Worm (Caenorhabditis elegans): ENCODE data around the gene srh-186.

DNA sequence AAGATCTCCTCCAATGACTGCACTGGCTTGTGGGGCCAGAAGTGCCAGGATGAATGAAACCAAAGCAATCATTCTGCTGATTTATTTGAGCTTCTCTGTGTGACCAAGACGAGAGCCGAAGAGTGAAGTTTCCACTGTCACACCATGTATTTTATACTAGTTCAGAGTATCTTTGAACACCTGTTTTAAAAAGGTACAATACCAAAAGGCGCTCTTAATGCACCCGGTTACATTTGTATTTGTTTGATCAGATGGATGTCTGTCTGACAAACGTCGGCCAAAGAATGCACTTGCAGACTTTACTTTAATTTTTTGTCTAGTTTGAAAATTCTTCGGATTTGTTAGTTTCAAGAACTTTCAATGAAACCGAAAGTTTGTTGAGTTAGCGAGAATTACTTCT is 35.3 kb upstream of the srh-186 start, which contains the start of gene F35E8.10:
- TF ChIP-seq fos-1 (tag; optimal IDR thresholded peaks at IDR 0.05) (no peak), aly-2 (tag; optimal IDR thresholded peaks at IDR 0.05) (no peak)

Measured in whole organism, L2 larva.